Fruit fly (Drosophila melanogaster): Measurements from ENCODE around the gene CG34277.

The CG34277 gene

dm6 chr3R:5393742-5394391, 24.5 kb downstream of the CG34277 start, which contains the start of gene CG1172 (continued):
- TF ChIP-seq CG11398 (GFP tag; optimal IDR thresholded peaks at IDR 0.05) = no peak
- TF ChIP-seq E2f2 (GFP tag; IDR thresholded peaks at IDR 0.05) = peak; percentile 85
- no peak for TF ChIP-seq CG14050 (GFP tag; IDR thresholded peaks at IDR 0.05)
- no peak for TF ChIP-seq Mrtf (GFP tag; IDR thresholded peaks at IDR 0.05)
- no peak for TF ChIP-seq CG8089 (GFP tag; optimal IDR thresholded peaks at IDR 0.05)
- no peak for TF ChIP-seq CG11696 (GFP tag; IDR thresholded peaks at IDR 0.05)
- TF ChIP-seq CG4730 (GFP tag; IDR thresholded peaks at IDR 0.05) = no peak
- no peak for TF ChIP-seq CG2202 (tag; optimal IDR thresholded peaks at IDR 0.05)
- no peak for TF ChIP-seq D19B (GFP tag; optimal IDR thresholded peaks at IDR 0.05)
- TF ChIP-seq dm (GFP tag; optimal IDR thresholded peaks at IDR 0.05) = peak; percentile 6
- TF ChIP-seq CG4707 (GFP tag; optimal IDR thresholded peaks at IDR 0.05) = no peak
- no peak for TF ChIP-seq CG6689 (GFP tag; IDR thresholded peaks at IDR 0.05)
- peak; percentile 52; the same call in 2 of the 3 replicates for TF ChIP-seq vnd (GFP tag; IDR thresholded peaks at IDR 0.05; ENCODE audit: partially characterized antibody)
- no peak for TF ChIP-seq Drgx (GFP tag; IDR thresholded peaks at IDR 0.05)
- TF ChIP-seq CG8765 (GFP tag; IDR thresholded peaks at IDR 0.05) = no peak
- no peak for TF ChIP-seq wor (GFP tag; IDR thresholded peaks at IDR 0.05)
- peak; percentile 60; the same call in 2 of the 3 replicates for TF ChIP-seq zen2 (GFP tag; IDR thresholded peaks at IDR 0.05; ENCODE audit: partially characterized antibody)
- no peak for TF ChIP-seq pnt (GFP tag; optimal IDR thresholded peaks at IDR 0.05)
- no peak for TF ChIP-seq CG4404 (GFP tag; IDR thresholded peaks at IDR 0.05)
- TF ChIP-seq sob (GFP tag; IDR thresholded peaks at IDR 0.05) = no peak
- TF ChIP-seq CG10543 (GFP tag; optimal IDR thresholded peaks at IDR 0.05) = no peak
- TF ChIP-seq Adf1 (GFP tag; IDR thresholded peaks at IDR 0.05) = no peak
- peak; percentile 96 for TF ChIP-seq stwl (tag; optimal IDR thresholded peaks at IDR 0.05)
- TF ChIP-seq BEAF-32 (GFP tag; optimal IDR thresholded peaks at IDR 0.05) = peak; percentile 81
- TF ChIP-seq CG34376 (GFP tag; optimal IDR thresholded peaks at IDR 0.05) = peak; percentile 19
- peak; percentile 53 for TF ChIP-seq CG30020 (tag; optimal IDR thresholded peaks at IDR 0.05)
- TF ChIP-seq CG1603 (tag; optimal IDR thresholded peaks at IDR 0.05) = peak; percentile 81
- no peak for TF ChIP-seq CG12942 (GFP tag; optimal IDR thresholded peaks at IDR 0.05)
- TF ChIP-seq wek (GFP tag; optimal IDR thresholded peaks at IDR 0.05) = no peak
- TF ChIP-seq lilli (GFP tag; optimal IDR thresholded peaks at IDR 0.05) = no peak
- TF ChIP-seq oc (tag; optimal IDR thresholded peaks at IDR 0.05) = no peak
- TF ChIP-seq vvl (GFP tag; IDR thresholded peaks at IDR 0.05) = peak; percentile 88
- no peak for TF ChIP-seq CG15479 (GFP tag; optimal IDR thresholded peaks at IDR 0.05)
- TF ChIP-seq CG15601 (tag; optimal IDR thresholded peaks at IDR 0.05) = peak; percentile 41
- no peak for TF ChIP-seq Ravus (GFP tag; IDR thresholded peaks at IDR 0.05)
- TF ChIP-seq D (optimal IDR thresholded peaks at IDR 0.05) = peak; percentile 37
- no peak for TF ChIP-seq D (GFP tag; optimal IDR thresholded peaks at IDR 0.05)
- peak; percentile 88 for TF ChIP-seq CG13287 (GFP tag; IDR thresholded peaks at IDR 0.05; ENCODE audit: partially characterized antibody)
- TF ChIP-seq Dek (tag; optimal IDR thresholded peaks at IDR 0.05) = no peak
- peak; percentile 29 for TF ChIP-seq B-H2 (GFP tag; optimal IDR thresholded peaks at IDR 0.05)
- no peak for TF ChIP-seq CG10462 (GFP tag; optimal IDR thresholded peaks at IDR 0.05)
- no peak for TF ChIP-seq CG10654 (GFP tag; optimal IDR thresholded peaks at IDR 0.05)
- TF ChIP-seq CG4328 (GFP tag; optimal IDR thresholded peaks at IDR 0.05) = no peak
- TF ChIP-seq sima (GFP tag; optimal IDR thresholded peaks at IDR 0.05) = no peak
- no peak for TF ChIP-seq chn (GFP tag; optimal IDR thresholded peaks at IDR 0.05)
- peak in 1 of 2 experiments; percentile 6 for TF ChIP-seq insv (GFP tag; optimal IDR thresholded peaks at IDR 0.05)
- peak; percentile 76 for TF ChIP-seq sna (GFP tag; IDR thresholded peaks at IDR 0.05; ENCODE audit: partially characterized antibody)
- TF ChIP-seq YL-1 (GFP tag; optimal IDR thresholded peaks at IDR 0.05) = peak; percentile 77
- TF ChIP-seq zen (tag; optimal IDR thresholded peaks at IDR 0.05) = peak; percentile 44
- TF ChIP-seq CG12659 (GFP tag; optimal IDR thresholded peaks at IDR 0.05) = peak; percentile 76
